Worm (Caenorhabditis elegans): ENCODE measurements around the gene E04F6.8.

The E04F6.8 gene

DNA sequence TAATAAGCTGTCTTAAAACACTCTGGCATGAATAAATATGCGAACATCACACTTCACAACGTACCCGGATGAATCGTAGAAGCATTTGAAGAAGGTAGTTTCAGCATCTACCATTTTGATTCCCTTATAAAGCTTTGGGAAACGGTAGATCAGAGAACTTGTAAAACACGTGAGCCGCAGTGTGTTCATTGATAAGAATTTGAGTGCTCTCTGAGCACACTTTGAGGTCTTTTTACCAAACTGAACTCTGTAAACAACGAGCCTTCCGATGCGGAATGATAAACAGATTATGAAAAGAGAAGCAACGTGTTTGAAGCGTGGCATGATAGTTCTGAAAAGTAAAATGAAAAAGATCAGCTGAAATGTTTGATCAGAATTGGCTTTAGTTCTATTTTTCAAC lies 27.1 kb upstream of the E04F6.8 start, which contains the start of gene aqp-1:
Gene aqp-1 (minus strand): TSS at position 102 of the 400 bp plus-strand sequence.
- no peak for TF ChIP-seq ets-7 (tag; optimal IDR thresholded peaks at IDR 0.05)
- no peak for TF ChIP-seq ceh-13 (GFP tag; optimal IDR thresholded peaks at IDR 0.05)
- TF ChIP-seq ceh-36 (tag; optimal IDR thresholded peaks at IDR 0.05) = no peak
- no peak for TF ChIP-seq hnd-1 (tag; optimal IDR thresholded peaks at IDR 0.05)
- no peak for TF ChIP-seq ama-1 (optimal IDR thresholded peaks at IDR 0.05)
- TF ChIP-seq aly-1 (tag; optimal IDR thresholded peaks at IDR 0.05) = no peak
- TF ChIP-seq tbx-11 (GFP tag; IDR thresholded peaks at IDR 0.05) = no peak
- no peak for TF ChIP-seq tra-4 (tag; optimal IDR thresholded peaks at IDR 0.05)
- no peak for TF ChIP-seq tbx-37 (GFP tag; conservative IDR thresholded peaks at IDR 0.05)
- no peak for TF ChIP-seq hmbx-1 (tag; optimal IDR thresholded peaks at IDR 0.05)
- no peak for TF ChIP-seq flt-1 (GFP tag; IDR thresholded peaks at IDR 0.05)

DNA sequence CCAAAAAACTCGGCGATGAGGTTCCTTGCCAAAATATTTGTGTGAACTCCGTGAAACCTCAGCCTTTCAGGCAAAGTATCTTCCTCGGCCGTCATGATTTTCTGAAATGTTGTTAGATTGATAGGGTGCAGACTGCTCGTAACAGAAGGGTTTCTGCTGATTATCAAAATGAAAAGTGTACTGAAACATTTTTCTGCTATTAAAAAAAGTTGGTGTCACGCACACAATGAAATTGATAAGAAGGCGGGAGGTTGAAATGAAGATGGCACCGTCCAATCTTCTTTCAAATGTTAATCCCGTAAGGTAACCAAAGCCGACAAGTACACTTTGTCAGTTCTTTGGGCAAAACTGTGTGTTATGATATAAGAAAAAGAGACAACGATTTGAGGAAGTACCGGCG lies 25.8 kb upstream of the E04F6.8 start:
- TF ChIP-seq hmbx-1 (tag; optimal IDR thresholded peaks at IDR 0.05) (no peak), scrt-1 (GFP tag; IDR thresholded peaks at IDR 0.05) (no peak), hnd-1 (tag; optimal IDR thresholded peaks at IDR 0.05) (no peak), ama-1 (optimal IDR thresholded peaks at IDR 0.05) (no peak), hmg-4 (GFP tag; optimal IDR thresholded peaks at IDR 0.05) (no peak), pes-1 (GFP tag; IDR thresholded peaks at IDR 0.05) (no peak), ceh-36 (tag; optimal IDR thresholded peaks at IDR 0.05) (no peak), B0310.2 (tag; optimal IDR thresholded peaks at IDR 0.05) (no peak), sea-1 (GFP tag; conservative IDR thresholded peaks at IDR 0.05) (no peak), ceh-13 (GFP tag; optimal IDR thresholded peaks at IDR 0.05) (no peak), tbx-37 (GFP tag; conservative IDR thresholded peaks at IDR 0.05) (no peak), aly-1 (tag; optimal IDR thresholded peaks at IDR 0.05) (no peak), tbx-11 (GFP tag; IDR thresholded peaks at IDR 0.05) (no peak), tra-4 (tag; optimal IDR thresholded peaks at IDR 0.05) (no peak), flt-1 (GFP tag; IDR thresholded peaks at IDR 0.05) (no peak), ets-7 (tag; optimal IDR thresholded peaks at IDR 0.05) (no peak)

DNA sequence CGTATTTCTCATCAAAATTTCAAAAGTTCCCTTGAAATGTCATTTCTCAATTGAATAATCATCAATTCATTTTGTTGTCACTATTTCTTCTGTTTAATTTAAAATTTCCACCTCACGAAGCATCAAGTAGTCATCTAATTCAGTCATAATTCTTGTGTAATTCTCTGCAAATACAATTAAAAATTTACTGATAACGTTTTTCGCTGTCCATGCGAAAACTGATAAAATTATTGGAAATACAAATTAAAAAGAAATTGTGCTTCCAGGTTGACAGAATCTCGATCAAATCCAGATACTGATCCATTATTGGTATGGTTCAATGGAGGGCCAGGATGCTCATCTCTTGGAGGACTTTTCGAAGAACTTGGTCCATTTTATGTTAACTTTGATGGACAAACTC lies 22.1 kb upstream of the E04F6.8 start:
- TF ChIP-seq aly-1 (tag; optimal IDR thresholded peaks at IDR 0.05) (no peak), pes-1 (GFP tag; IDR thresholded peaks at IDR 0.05) (no peak), tbx-11 (GFP tag; IDR thresholded peaks at IDR 0.05) (no peak), ets-7 (tag; optimal IDR thresholded peaks at IDR 0.05) (no peak), sea-1 (GFP tag; conservative IDR thresholded peaks at IDR 0.05) (no peak), B0310.2 (tag; optimal IDR thresholded peaks at IDR 0.05) (no peak), hmg-4 (GFP tag; optimal IDR thresholded peaks at IDR 0.05) (no peak), hmbx-1 (tag; optimal IDR thresholded peaks at IDR 0.05) (no peak), ceh-13 (GFP tag; optimal IDR thresholded peaks at IDR 0.05) (no peak), F13C5.2 (tag; optimal IDR thresholded peaks at IDR 0.05) (no peak), hnd-1 (tag; optimal IDR thresholded peaks at IDR 0.05) (no peak), ama-1 (optimal IDR thresholded peaks at IDR 0.05) (no peak)

DNA sequence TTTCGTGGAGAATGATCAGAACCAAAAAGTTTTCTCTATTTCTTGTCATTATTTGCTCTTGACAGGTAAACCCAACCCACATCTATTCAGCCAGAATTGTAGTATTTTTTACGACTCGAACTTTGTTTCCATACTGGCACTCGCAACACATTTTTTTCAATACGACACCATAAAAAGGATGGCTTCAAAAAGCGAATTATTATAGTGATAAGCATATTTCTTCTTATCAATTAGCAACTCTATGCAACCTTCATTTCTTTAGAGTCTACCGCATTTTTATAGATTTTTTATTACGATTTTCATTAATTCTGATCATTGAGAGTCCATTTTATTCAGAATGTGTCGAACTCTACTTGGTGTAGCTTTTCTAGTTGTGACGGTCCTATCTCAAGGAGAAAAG lies 21.3 kb upstream of the E04F6.8 start, which contains the start of gene ctsa-3.1:
Gene ctsa-3.1 (plus strand): TSS at position 337 of the 400 bp plus-strand sequence.
- TF ChIP-seq hmbx-1 (tag; optimal IDR thresholded peaks at IDR 0.05) (no peak), hmg-4 (GFP tag; optimal IDR thresholded peaks at IDR 0.05) (no peak), tra-4 (tag; optimal IDR thresholded peaks at IDR 0.05) (no peak), aly-1 (tag; optimal IDR thresholded peaks at IDR 0.05) (no peak)

DNA sequence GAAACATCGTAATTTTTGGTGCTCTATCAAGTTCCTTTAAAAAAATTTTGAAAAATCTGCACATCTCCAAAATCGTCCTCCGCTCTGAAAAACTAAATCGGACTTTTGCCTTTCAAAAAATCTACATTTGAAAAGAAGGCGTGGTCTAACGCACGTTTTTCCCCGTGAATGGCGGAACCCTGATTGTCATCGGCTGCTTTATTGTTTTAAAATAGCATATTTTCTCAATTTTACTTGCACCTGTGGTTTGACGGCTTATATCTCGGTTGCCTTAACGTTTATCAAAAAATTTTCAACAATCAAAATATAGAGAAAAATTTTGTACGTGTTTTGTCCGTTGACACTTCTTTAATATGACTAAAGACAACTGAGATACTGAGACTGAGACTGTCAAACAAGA lies 20.8 kb upstream of the E04F6.8 start:
- TF ChIP-seq aly-1 (tag; optimal IDR thresholded peaks at IDR 0.05) (no peak), flt-1 (GFP tag; IDR thresholded peaks at IDR 0.05) (no peak), pes-1 (GFP tag; IDR thresholded peaks at IDR 0.05) (no peak), F13C5.2 (tag; optimal IDR thresholded peaks at IDR 0.05) (no peak), scrt-1 (GFP tag; IDR thresholded peaks at IDR 0.05) (no peak), hnd-1 (tag; optimal IDR thresholded peaks at IDR 0.05) (no peak), ceh-36 (tag; optimal IDR thresholded peaks at IDR 0.05) (no peak), hmg-4 (GFP tag; optimal IDR thresholded peaks at IDR 0.05) (no peak), tbx-11 (GFP tag; IDR thresholded peaks at IDR 0.05) (no peak), tra-4 (tag; optimal IDR thresholded peaks at IDR 0.05) (no peak), sea-1 (GFP tag; conservative IDR thresholded peaks at IDR 0.05) (no peak), tbx-37 (GFP tag; conservative IDR thresholded peaks at IDR 0.05) (no peak), hmbx-1 (tag; optimal IDR thresholded peaks at IDR 0.05) (no peak), ets-7 (tag; optimal IDR thresholded peaks at IDR 0.05) (no peak), ama-1 (optimal IDR thresholded peaks at IDR 0.05) (no peak), ceh-13 (GFP tag; optimal IDR thresholded peaks at IDR 0.05) (no peak), B0310.2 (tag; optimal IDR thresholded peaks at IDR 0.05) (no peak)

DNA sequence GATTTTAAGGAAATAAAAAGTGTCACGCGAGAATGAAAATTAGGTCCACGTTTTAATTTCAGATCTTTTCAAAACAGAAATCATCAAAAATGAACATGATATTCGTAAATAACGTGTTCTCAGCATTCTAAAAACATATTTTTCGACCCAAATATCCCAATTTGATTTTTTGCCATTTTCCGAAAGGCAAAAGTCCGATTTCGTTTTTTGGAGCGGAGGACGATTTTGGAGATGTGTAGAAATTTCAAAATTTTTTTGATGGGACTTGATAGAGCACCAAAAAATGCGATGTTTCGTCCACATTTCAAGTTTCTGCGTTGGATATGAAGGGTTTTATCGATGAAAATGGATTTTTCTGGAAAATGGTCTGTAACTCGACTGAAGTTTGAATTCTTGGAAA lies 19.5 kb upstream of the E04F6.8 start:
- no peak for TF ChIP-seq ama-1 (optimal IDR thresholded peaks at IDR 0.05)
- no peak for TF ChIP-seq sea-1 (GFP tag; conservative IDR thresholded peaks at IDR 0.05)
- TF ChIP-seq hmbx-1 (tag; optimal IDR thresholded peaks at IDR 0.05) = no peak
- TF ChIP-seq aly-1 (tag; optimal IDR thresholded peaks at IDR 0.05) = no peak
- no peak for TF ChIP-seq flt-1 (GFP tag; IDR thresholded peaks at IDR 0.05)
- TF ChIP-seq pes-1 (GFP tag; IDR thresholded peaks at IDR 0.05) = no peak

DNA sequence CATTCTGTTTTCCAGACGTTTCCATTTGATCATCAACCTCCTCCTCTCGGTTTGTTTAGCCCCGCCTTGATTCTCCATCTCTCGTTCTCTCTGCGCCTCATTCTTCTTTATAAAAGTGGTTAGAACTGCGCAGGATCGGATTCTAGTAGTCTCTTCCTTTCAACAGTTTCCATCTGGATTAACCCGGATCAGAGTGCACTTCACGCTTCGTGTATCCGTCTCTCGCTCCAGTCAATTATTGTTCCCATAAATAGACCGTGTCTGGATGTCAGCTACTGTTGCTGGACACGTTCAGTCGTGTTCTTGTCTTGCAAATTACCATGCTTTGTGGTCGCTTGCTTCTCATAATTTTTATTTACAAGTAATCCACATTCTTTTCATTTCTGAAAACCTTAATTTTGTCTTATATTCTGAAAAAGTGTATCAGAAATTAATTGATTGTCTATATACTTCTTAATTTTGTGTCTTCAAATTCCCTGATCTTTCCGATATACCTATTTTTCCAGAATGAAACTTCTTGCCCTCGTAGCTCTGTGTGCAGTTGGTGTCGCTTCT lies 17.5 kb upstream of the E04F6.8 start, which contains the start of gene F32A5.4:
Gene F32A5.4 (plus strand): TSS at position 505 of the 555 bp plus-strand sequence.
- no peak for TF ChIP-seq tra-4 (tag; optimal IDR thresholded peaks at IDR 0.05)

DNA sequence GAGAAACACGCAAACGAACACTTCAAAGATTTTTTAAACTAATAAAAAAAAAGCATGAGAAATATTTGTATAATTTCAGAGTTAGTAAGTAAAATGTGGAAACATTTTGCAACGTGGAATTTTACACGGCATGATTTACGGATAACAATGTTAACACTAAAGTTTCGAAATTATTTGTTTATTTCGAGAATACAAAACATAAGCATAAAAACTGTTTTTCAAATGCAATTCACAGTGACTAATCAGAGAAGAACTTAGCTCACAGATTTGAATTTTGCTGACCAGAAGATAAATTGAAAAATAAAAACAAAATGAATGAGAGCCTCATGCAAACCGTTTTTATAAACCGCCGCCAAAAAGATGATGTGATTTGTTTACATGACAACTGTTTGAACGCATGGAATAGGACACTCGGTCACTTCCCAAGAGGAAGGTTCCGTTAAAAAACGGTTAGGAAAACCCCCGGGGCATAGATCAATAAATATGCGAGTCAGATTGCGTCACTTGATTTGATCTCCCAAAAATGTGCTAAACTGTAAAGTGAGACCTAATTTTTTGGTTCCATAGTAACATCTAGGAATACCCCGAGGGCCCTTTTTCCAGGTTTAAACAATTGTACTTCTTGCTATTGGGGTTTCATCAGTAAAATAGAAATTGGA lies 14.8 kb upstream of the E04F6.8 start, which contains the start of gene clh-3:
Gene clh-3 (minus strand): TSS at position 51 of the 659 bp plus-strand sequence.
- TF ChIP-seq hmg-4 (GFP tag; optimal IDR thresholded peaks at IDR 0.05) (no peak), tra-4 (tag; optimal IDR thresholded peaks at IDR 0.05) (no peak), B0310.2 (tag; optimal IDR thresholded peaks at IDR 0.05) (no peak), tbx-11 (GFP tag; IDR thresholded peaks at IDR 0.05) (no peak), scrt-1 (GFP tag; IDR thresholded peaks at IDR 0.05) (no peak), F13C5.2 (tag; optimal IDR thresholded peaks at IDR 0.05) (no peak), flt-1 (GFP tag; IDR thresholded peaks at IDR 0.05) (no peak), sea-1 (GFP tag; conservative IDR thresholded peaks at IDR 0.05) (no peak), tbx-37 (GFP tag; conservative IDR thresholded peaks at IDR 0.05) (no peak), ceh-36 (tag; optimal IDR thresholded peaks at IDR 0.05) (no peak), hmbx-1 (tag; optimal IDR thresholded peaks at IDR 0.05) (no peak), aly-1 (tag; optimal IDR thresholded peaks at IDR 0.05) (no peak), ama-1 (optimal IDR thresholded peaks at IDR 0.05) (no peak), ets-7 (tag; optimal IDR thresholded peaks at IDR 0.05) (no peak), pes-1 (GFP tag; IDR thresholded peaks at IDR 0.05) (no peak), hnd-1 (tag; optimal IDR thresholded peaks at IDR 0.05) (no peak), ceh-13 (GFP tag; optimal IDR thresholded peaks at IDR 0.05) (no peak)

All from whole organism, early embryonic.